Fruit fly (Drosophila melanogaster) whole organism, prepupa: ENCODE data around the gene CG32066.

Experiments
- CG11762 ChIP-seq: fragments of 200-800 bp; sonication (Bioruptor generic); optimal IDR thresholded peaks from 3 replicates; lab custom pipeline; 2016; ENCODE audit warnings: missing biosample characterization, missing genetic modification characterization; ENCODE audit not compliant: insufficient read depth
- CG16779 ChIP-seq: fragments of 200-800 bp; sonication (Bioruptor generic); optimal IDR thresholded peaks from 3 replicates; lab custom pipeline; 2017; ENCODE audit warnings: missing biosample characterization, mild to moderate bottlenecking, missing genetic modification characterization
- CG6854 ChIP-seq: fragments of 200-800 bp; sonication (Bioruptor generic); optimal IDR thresholded peaks from 2 replicates; lab custom pipeline; 2017; ENCODE audit warnings: missing biosample characterization, mild to moderate bottlenecking, missing genetic modification characterization
- dac ChIP-seq: fragments of 200-800 bp; sonication (Bioruptor generic); optimal IDR thresholded peaks from 2 replicates; lab custom pipeline; 2017; ENCODE audit warnings: missing biosample characterization, mild to moderate bottlenecking, missing genetic modification characterization

dm6 chr3L:10709132-10709531 lies 48.3 kb upstream of the CG32066 start:
- TF ChIP-seq CG11762 (peak; percentile 50), CG16779 (peak; percentile 29), dac (peak; percentile 71), CG6854 (GFP tag; lab: Kevin White, UChicago) (no peak)
